Worm (Caenorhabditis elegans): ENCODE results near the gene F23D12.7.

ce11 chrX:14455419-14455818 lies 1.8 kb upstream of the F23D12.7 start, which contains the start of gene Y66C5A.1:
- no peak for TF ChIP-seq him-1 (tag; optimal IDR thresholded peaks at IDR 0.05)
- TF ChIP-seq dao-5 (tag; optimal IDR thresholded peaks at IDR 0.05) = no peak
- TF ChIP-seq W03F9.2 (tag; optimal IDR thresholded peaks at IDR 0.05) = no peak
